Worm (Caenorhabditis elegans): ENCODE results near the gene C30G12.4.

- TF ChIP-seq T22C8.4 (GFP tag; IDR thresholded peaks at IDR 0.05) (no peak), tab-1 (GFP tag; IDR thresholded peaks at IDR 0.05) (no peak), ztf-23 (GFP tag; IDR thresholded peaks at IDR 0.05) (no peak), klf-2 (GFP tag; conservative IDR thresholded peaks at IDR 0.05) (no peak), ztf-29 (GFP tag; IDR thresholded peaks at IDR 0.05) (no peak), ref-1 (GFP tag; conservative IDR thresholded peaks at IDR 0.05) (no peak), flt-1 (GFP tag; IDR thresholded peaks at IDR 0.05) (no peak), med-1 (GFP tag; optimal IDR thresholded peaks at IDR 0.05; ENCODE audit: insufficient read depth) (no peak)
Measured at ce11 chrII:7239705-7240104, 22.2 kb upstream of the C30G12.4 start.

Data from whole organism, midembryonic.